Worm (Caenorhabditis elegans) whole organism, mixed stage, embryonic: ENCODE results near the gene sru-19.

Experiments
- ceh-39 ChIP-seq: fragments of 150-350 bp; optimal IDR thresholded peaks from 2 replicates; lab custom pipeline; 2014; ENCODE audit warnings: missing biosample characterization, missing genetic modification characterization
- ceh-43 ChIP-seq: fragments of 200-800 bp; sonication (Bioruptor generic); optimal IDR thresholded peaks from 2 replicates; lab custom pipeline; 2018; ENCODE audit warnings: mild to moderate bottlenecking, missing genetic modification characterization, moderate library complexity, missing compliant biosample characterization
- ceh-83 ChIP-seq: fragments of 200-800 bp; sonication (Bioruptor generic); optimal IDR thresholded peaks from 2 replicates; lab custom pipeline; 2018; ENCODE audit warnings: mild to moderate bottlenecking, missing genetic modification characterization, missing compliant biosample characterization
- cnd-1 ChIP-seq: fragments of 200-800 bp; sonication (Bioruptor generic); optimal IDR thresholded peaks from 2 replicates; lab custom pipeline; 2018; ENCODE audit warnings: mild to moderate bottlenecking, missing genetic modification characterization, missing compliant biosample characterization
- elt-3 ChIP-seq: fragments of 150-350 bp; optimal IDR thresholded peaks from 2 replicates; lab custom pipeline; 2014; ENCODE audit warnings: missing biosample characterization, missing genetic modification characterization
- ham-2 ChIP-seq: fragments of 200-800 bp; sonication (Bioruptor generic); optimal IDR thresholded peaks from 2 replicates; lab custom pipeline; 2018; ENCODE audit warnings: mild to moderate bottlenecking, missing genetic modification characterization, missing compliant biosample characterization
- lsy-2 ChIP-seq: fragments of 150-350 bp; optimal IDR thresholded peaks from 2 replicates; lab custom pipeline; 2014; ENCODE audit warnings: missing biosample characterization, missing genetic modification characterization
- nhr-12 ChIP-seq: fragments of 150-350 bp; optimal IDR thresholded peaks from 2 replicates; lab custom pipeline; 2014; ENCODE audit warnings: missing biosample characterization, missing genetic modification characterization
- nhr-76 ChIP-seq: sonication (generic microtip); optimal IDR thresholded peaks from 2 replicates; lab custom pipeline; 2017; ENCODE audit warnings: missing biosample characterization, missing genetic modification characterization
- pha-4 ChIP-seq: fragments of 150-350 bp; optimal IDR thresholded peaks from 2 replicates; lab custom pipeline; 2018; ENCODE audit warnings: missing biosample characterization, missing genetic modification reagents, missing genetic modification characterization
- snpc-4 ChIP-seq: fragments of 150-350 bp; optimal IDR thresholded peaks from 2 replicates; lab custom pipeline; 2014; ENCODE audit warnings: missing biosample characterization, missing genetic modification characterization
- unc-39 ChIP-seq: fragments of 150-350 bp; optimal IDR thresholded peaks from 2 replicates; lab custom pipeline; 2014; ENCODE audit warnings: missing biosample characterization, missing genetic modification characterization
- ztf-11 ChIP-seq: fragments of 150-350 bp; optimal IDR thresholded peaks from 2 replicates; lab custom pipeline; 2014; ENCODE audit warnings: missing biosample characterization, missing genetic modification characterization

DNA sequence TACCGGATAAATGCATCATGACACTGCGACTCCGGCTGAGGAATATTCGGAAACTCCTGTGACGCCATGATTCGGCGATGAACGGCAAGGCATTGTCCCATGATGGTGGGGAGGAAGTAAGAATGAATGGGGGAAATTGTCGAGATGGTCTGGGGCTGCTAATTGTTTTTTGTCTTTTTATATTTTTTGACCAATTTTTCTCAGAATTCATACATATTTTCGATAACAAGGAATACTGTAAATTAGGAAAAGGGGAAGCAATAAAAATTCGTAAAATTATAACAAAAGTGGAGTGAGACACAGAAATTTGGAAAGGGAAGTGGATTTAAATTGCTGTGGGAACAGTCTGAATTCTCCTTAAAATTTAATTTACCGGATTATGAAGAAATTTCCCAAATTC lies 27.1 kb downstream of the sru-19 start, which contains the start of gene eak-4:
- TF ChIP-seq lsy-2 (no peak), nhr-12 (tag; lab: Kevin White, UChicago) (no peak), ceh-39 (tag; lab: Kevin White, UChicago) (no peak), ceh-43 (GFP tag; lab: Kevin White, UChicago) (no peak), ztf-11 (tag; lab: Kevin White, UChicago) (no peak), elt-3 (tag; lab: Kevin White, UChicago) (no peak), unc-39 (no peak), ceh-83 (GFP tag; lab: Kevin White, UChicago) (no peak), cnd-1 (tag; lab: Kevin White, UChicago) (no peak), ham-2 (GFP tag; lab: Kevin White, UChicago) (no peak), pha-4 (tag; lab: Kevin White, UChicago) (no peak), snpc-4 (no peak), nhr-76 (tag; lab: Kevin White, UChicago) (no peak)
